Worm (Caenorhabditis elegans) whole organism, L1 larva: ENCODE data around the gene srh-300.

ENCODE experiments used
- C16A3.4 ChIP-seq: fragments of 150-350 bp; optimal IDR thresholded peaks from 2 replicates; lab custom pipeline; 2014; ENCODE audit warnings: missing biosample characterization, missing genetic modification characterization
- F16B12.6 ChIP-seq: fragments of 150-350 bp; optimal IDR thresholded peaks from 2 replicates; lab custom pipeline; 2014; ENCODE audit warnings: missing biosample characterization, missing genetic modification characterization
- aly-2 ChIP-seq: fragments of 150-350 bp; optimal IDR thresholded peaks from 2 replicates; lab custom pipeline; 2014; ENCODE audit warnings: missing biosample characterization, missing genetic modification characterization
- ama-1 ChIP-seq: fragments of 150-350 bp; optimal IDR thresholded peaks from 2 replicates; lab custom pipeline; 2014
- blmp-1 ChIP-seq: fragments of 150-350 bp; optimal IDR thresholded peaks from 2 replicates; lab custom pipeline; 2014; ENCODE audit warnings: missing biosample characterization, missing genetic modification characterization
- ceh-90 ChIP-seq: sonication (generic microtip); optimal IDR thresholded peaks from 2 replicates; lab custom pipeline; 2016; ENCODE audit warnings: missing genetic modification characterization, missing compliant biosample characterization
- dpl-1 ChIP-seq, 3 experiments: fragments of 150-350 bp in 2 of 3; sonication (generic microtip) in 1 of 3; optimal IDR thresholded peaks; 2 replicates each; lab custom pipeline; 2014 to 2017; ENCODE audit warnings: missing biosample characterization in 3 of 3, missing genetic modification characterization in 3 of 3, missing genetic modification reagents in 3 of 3
- dsc-1 ChIP-seq: sonication (generic microtip); optimal IDR thresholded peaks from 2 replicates; lab custom pipeline; 2016; ENCODE audit warnings: mild to moderate bottlenecking, missing genetic modification characterization, missing compliant biosample characterization
- efl-1 ChIP-seq, 4 experiments: fragments of 150-350 bp; optimal IDR thresholded peaks in 3 of 4; peaks in 1 of 4; 1 replicate in 1 of 4; 2 replicates in 3 of 4; lab custom pipeline; 2014; ENCODE audit warnings: missing biosample characterization in 2 of 4, missing genetic modification characterization in 2 of 4, missing genetic modification reagents in 2 of 4
- egl-27 ChIP-seq, 2 experiments: fragments of 150-350 bp in 1 of 2; sonication (generic microtip); optimal IDR thresholded peaks; 3 replicates each; lab custom pipeline; 2017 to 2018; ENCODE audit warnings: missing biosample characterization in 2 of 2, missing genetic modification characterization in 2 of 2, missing genetic modification reagents in 2 of 2
- fkh-10 ChIP-seq: sonication (generic microtip); optimal IDR thresholded peaks from 2 replicates; lab custom pipeline; 2017; ENCODE audit warnings: missing biosample characterization, missing genetic modification reagents, missing genetic modification characterization
- fkh-4 ChIP-seq: sonication (generic microtip); optimal IDR thresholded peaks from 2 replicates; lab custom pipeline; 2016; ENCODE audit warnings: missing compliant biosample characterization, missing genetic modification characterization, borderline replicate concordance
- fkh-8 ChIP-seq: sonication (generic microtip); optimal IDR thresholded peaks from 2 replicates; lab custom pipeline; 2016; ENCODE audit warnings: mild to moderate bottlenecking, missing genetic modification characterization, missing compliant biosample characterization
- hlh-17 ChIP-seq: fragments of 200-800 bp; sonication (Bioruptor generic); optimal IDR thresholded peaks from 2 replicates; lab custom pipeline; 2018; ENCODE audit warnings: missing genetic modification characterization, mild to moderate bottlenecking, missing compliant biosample characterization, moderate library complexity, borderline replicate concordance
- hlh-4 ChIP-seq: sonication (generic microtip); optimal IDR thresholded peaks from 2 replicates; lab custom pipeline; 2016; ENCODE audit warnings: mild to moderate bottlenecking, missing genetic modification characterization, missing compliant biosample characterization
- hpl-2 ChIP-seq: fragments of 150-350 bp; optimal IDR thresholded peaks from 2 replicates; lab custom pipeline; 2014; ENCODE audit warnings: missing biosample characterization, missing genetic modification reagents, missing genetic modification characterization
- irx-1 ChIP-seq: sonication (generic microtip); optimal IDR thresholded peaks from 2 replicates; lab custom pipeline; 2016; ENCODE audit warnings: missing genetic modification characterization, missing compliant biosample characterization
- jun-1 ChIP-seq: fragments of 150-350 bp; optimal IDR thresholded peaks from 2 replicates; lab custom pipeline; 2014; ENCODE audit warnings: missing biosample characterization, missing genetic modification reagents, missing genetic modification characterization
- lin-15B ChIP-seq: fragments of 150-350 bp; sonication (generic microtip); optimal IDR thresholded peaks from 3 replicates; lab custom pipeline; 2014; ENCODE audit warnings: missing biosample characterization, missing genetic modification characterization
- lin-35 ChIP-seq, 2 experiments: fragments of 150-350 bp; optimal IDR thresholded peaks; 2 replicates each; lab custom pipeline; 2014; ENCODE audit warnings: missing biosample characterization in 2 of 2, missing genetic modification characterization in 2 of 2, missing genetic modification reagents in 2 of 2
- lir-3 ChIP-seq: sonication (generic microtip); optimal IDR thresholded peaks from 2 replicates; lab custom pipeline; 2016; ENCODE audit warnings: mild to moderate bottlenecking, missing genetic modification characterization, moderate library complexity, missing compliant biosample characterization; ENCODE audit not compliant: poor library complexity
- mef-2 ChIP-seq: fragments of 150-350 bp; optimal IDR thresholded peaks from 2 replicates; lab custom pipeline; 2014; ENCODE audit warnings: missing biosample characterization, missing genetic modification characterization
- nhr-19 ChIP-seq: fragments of 200-800 bp; sonication (Bioruptor generic); conservative IDR thresholded peaks from 2 replicates; pipeline ENCODE4 v1.3.6; 2022; ENCODE audit warnings: missing genetic modification characterization, missing compliant biosample characterization
- nhr-237 ChIP-seq: fragments of 150-350 bp; optimal IDR thresholded peaks from 2 replicates; lab custom pipeline; 2014; ENCODE audit warnings: missing biosample characterization, missing genetic modification characterization
- nhr-28 ChIP-seq: fragments of 150-350 bp; optimal IDR thresholded peaks from 2 replicates; lab custom pipeline; 2014; ENCODE audit warnings: missing biosample characterization, missing genetic modification characterization
- nhr-47 ChIP-seq: sonication (generic microtip); optimal IDR thresholded peaks from 2 replicates; lab custom pipeline; 2016; ENCODE audit warnings: mild to moderate bottlenecking, missing genetic modification characterization, moderate library complexity, missing compliant biosample characterization
- nhr-71 ChIP-seq: sonication (generic microtip); optimal IDR thresholded peaks from 2 replicates; lab custom pipeline; 2016; ENCODE audit warnings: mild to moderate bottlenecking, missing genetic modification characterization, moderate library complexity, missing compliant biosample characterization
- nhr-84 ChIP-seq: sonication (generic microtip); optimal IDR thresholded peaks from 2 replicates; lab custom pipeline; 2017; ENCODE audit warnings: missing biosample characterization, missing genetic modification characterization
- nhr-85 ChIP-seq: sonication (generic microtip); peaks from one replicate; lab custom pipeline; 2016; ENCODE audit warnings: missing genetic modification characterization, inconsistent platforms, missing compliant biosample characterization
- nhr-90 ChIP-seq: sonication (generic microtip); optimal IDR thresholded peaks from 2 replicates; lab custom pipeline; 2016; ENCODE audit warnings: mild to moderate bottlenecking, missing genetic modification characterization, missing compliant biosample characterization; ENCODE audit not compliant: poor library complexity
- pag-3 ChIP-seq: sonication (generic microtip); optimal IDR thresholded peaks from 2 replicates; lab custom pipeline; 2017; ENCODE audit warnings: missing genetic modification characterization, mild to moderate bottlenecking, missing compliant biosample characterization, antibody characterized with exemption, borderline replicate concordance; ENCODE audit not compliant: insufficient read depth
- pqm-1 ChIP-seq: sonication (generic microtip); optimal IDR thresholded peaks from 3 replicates; lab custom pipeline; 2017; ENCODE audit warnings: missing biosample characterization, missing genetic modification characterization
- rnt-1 ChIP-seq: sonication (generic microtip); optimal IDR thresholded peaks from 2 replicates; lab custom pipeline; 2016; ENCODE audit warnings: mild to moderate bottlenecking, missing genetic modification characterization, moderate library complexity, missing compliant biosample characterization
- skn-1 ChIP-seq: fragments of 150-350 bp; optimal IDR thresholded peaks from 2 replicates; lab custom pipeline; 2014; ENCODE audit warnings: missing biosample characterization, missing genetic modification characterization
- snpc-4 ChIP-seq: fragments of 150-350 bp; optimal IDR thresholded peaks from 2 replicates; lab custom pipeline; 2014; ENCODE audit warnings: missing biosample characterization, missing genetic modification characterization
- snu-23 ChIP-seq: sonication (generic microtip); optimal IDR thresholded peaks from 2 replicates; lab custom pipeline; 2016; ENCODE audit warnings: missing genetic modification characterization, missing compliant biosample characterization
- sox-4 ChIP-seq: sonication (generic microtip); optimal IDR thresholded peaks from 2 replicates; lab custom pipeline; 2016; ENCODE audit warnings: missing genetic modification characterization, missing compliant biosample characterization
- sptf-1 ChIP-seq: fragments of 150-350 bp; optimal IDR thresholded peaks from 2 replicates; lab custom pipeline; 2014; ENCODE audit warnings: missing biosample characterization, missing genetic modification characterization
- sup-37 ChIP-seq: fragments of 200-800 bp; sonication (Bioruptor generic); optimal IDR thresholded peaks from 2 replicates; lab custom pipeline; 2018; ENCODE audit warnings: mild to moderate bottlenecking, missing genetic modification characterization, missing compliant biosample characterization
- swsn-7 ChIP-seq: sonication (generic microtip); optimal IDR thresholded peaks from 2 replicates; lab custom pipeline; 2016; ENCODE audit warnings: missing genetic modification characterization, missing compliant biosample characterization
- tbx-2 ChIP-seq: sonication (generic microtip); optimal IDR thresholded peaks from 2 replicates; lab custom pipeline; 2016; ENCODE audit warnings: missing genetic modification characterization, missing compliant biosample characterization
- tlp-1 ChIP-seq: fragments of 150-350 bp; optimal IDR thresholded peaks from 2 replicates; lab custom pipeline; 2014; ENCODE audit warnings: missing biosample characterization, missing genetic modification characterization
- unc-130 ChIP-seq: fragments of 150-350 bp; optimal IDR thresholded peaks from 2 replicates; lab custom pipeline; 2017; ENCODE audit warnings: missing biosample characterization, missing genetic modification characterization, inconsistent platforms
- unc-30 ChIP-seq: sonication (generic microtip); optimal IDR thresholded peaks from 2 replicates; lab custom pipeline; 2017; ENCODE audit warnings: missing biosample characterization, missing genetic modification characterization
- unc-86 ChIP-seq: sonication (generic microtip); optimal IDR thresholded peaks from 2 replicates; lab custom pipeline; 2016; ENCODE audit warnings: missing genetic modification characterization, missing compliant biosample characterization
- vab-15 ChIP-seq: sonication (generic microtip); optimal IDR thresholded peaks from 2 replicates; lab custom pipeline; 2017; ENCODE audit warnings: missing genotype, mild to moderate bottlenecking, missing genetic modification characterization, missing compliant biosample characterization
- xbp-1 ChIP-seq: sonication (generic microtip); optimal IDR thresholded peaks from 2 replicates; lab custom pipeline; 2016; ENCODE audit warnings: missing genetic modification characterization, missing compliant biosample characterization
- zag-1 ChIP-seq: fragments of 150-350 bp; optimal IDR thresholded peaks from 2 replicates; lab custom pipeline; 2014; ENCODE audit warnings: missing biosample characterization, missing genetic modification characterization

Gene srh-300

ce11 chrV:17845370-17845967 is 23.6 kb downstream of the srh-300 start:
- TF ChIP-seq lin-35 (GFP tag; optimal IDR thresholded peaks at IDR 0.05; lab: Kevin White, UChicago) (no peak), nhr-85 (no peak), skn-1 (tag; lab: Kevin White, UChicago) (no peak), mef-2 (tag; lab: Kevin White, UChicago) (no peak), nhr-47 (tag; lab: Kevin White, UChicago) (no peak), snpc-4 (tag; lab: Kevin White, UChicago) (no peak), aly-2 (tag; lab: Kevin White, UChicago) (no peak), unc-30 (no peak), swsn-7 (no peak), vab-15 (tag; lab: Kevin White, UChicago) (no peak), nhr-19 (GFP tag; lab: Robert Waterston, UW) (no peak), tlp-1 (tag; lab: Kevin White, UChicago) (no peak), lir-3 (tag; lab: Kevin White, UChicago) (no peak), zag-1 (tag; lab: Kevin White, UChicago) (no peak)

DNA sequence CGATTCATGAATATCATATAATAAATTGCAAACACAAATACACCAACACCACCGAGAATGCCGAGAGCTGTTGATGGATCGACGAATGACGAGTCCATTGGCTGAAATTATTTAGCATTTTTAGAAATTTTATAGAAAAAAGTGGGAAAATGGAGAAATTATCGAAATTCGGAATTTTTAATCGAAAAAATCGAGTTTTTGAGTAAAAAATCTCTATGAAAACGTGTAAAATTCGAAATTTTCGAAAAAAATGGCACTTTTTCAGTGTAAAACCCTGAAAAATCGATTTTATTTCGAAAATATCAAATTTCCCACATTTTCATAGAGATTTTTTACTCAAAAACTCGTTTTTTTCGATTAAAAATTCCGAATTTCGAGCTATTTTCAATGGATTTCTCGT is 34.0 kb downstream of the srh-300 start, which contains the start of gene tcc-1:
Gene tcc-1 (minus strand): TSS at position 101 of the 400 bp plus-strand sequence.
- TF ChIP-seq dpl-1 (GFP tag; optimal IDR thresholded peaks at IDR 0.05; lab: Kevin White, UChicago), result no peak
- no peak for TF ChIP-seq ama-1 (lab: Kevin White, UChicago)
- no peak for TF ChIP-seq nhr-84 (tag; lab: Kevin White, UChicago)
- no peak for TF ChIP-seq nhr-71 (tag; lab: Kevin White, UChicago)
- no peak for TF ChIP-seq fkh-8 (tag; lab: Kevin White, UChicago)
- no peak for TF ChIP-seq skn-1 (tag; lab: Kevin White, UChicago)
- TF ChIP-seq dsc-1 (tag; lab: Kevin White, UChicago), result no peak
- TF ChIP-seq tbx-2 (tag; lab: Kevin White, UChicago), result no peak
- TF ChIP-seq C16A3.4 (tag; lab: Kevin White, UChicago), result no peak
- TF ChIP-seq lin-35 (GFP tag; optimal IDR thresholded peaks at IDR 0.05; lab: Kevin White, UChicago), result no peak
- no peak for TF ChIP-seq swsn-7
- TF ChIP-seq ceh-90 (tag; lab: Kevin White, UChicago), result no peak
- TF ChIP-seq lin-15B (tag; lab: Kevin White, UChicago), result no peak
- TF ChIP-seq nhr-90 (tag; lab: Kevin White, UChicago), result no peak
- no peak for TF ChIP-seq egl-27 (tag; optimal IDR thresholded peaks at IDR 0.05; lab: Kevin White, UChicago)
- no peak for TF ChIP-seq pqm-1 (tag; lab: Kevin White, UChicago)
- TF ChIP-seq pag-3 (tag; lab: Kevin White, UChicago), result no peak

DNA sequence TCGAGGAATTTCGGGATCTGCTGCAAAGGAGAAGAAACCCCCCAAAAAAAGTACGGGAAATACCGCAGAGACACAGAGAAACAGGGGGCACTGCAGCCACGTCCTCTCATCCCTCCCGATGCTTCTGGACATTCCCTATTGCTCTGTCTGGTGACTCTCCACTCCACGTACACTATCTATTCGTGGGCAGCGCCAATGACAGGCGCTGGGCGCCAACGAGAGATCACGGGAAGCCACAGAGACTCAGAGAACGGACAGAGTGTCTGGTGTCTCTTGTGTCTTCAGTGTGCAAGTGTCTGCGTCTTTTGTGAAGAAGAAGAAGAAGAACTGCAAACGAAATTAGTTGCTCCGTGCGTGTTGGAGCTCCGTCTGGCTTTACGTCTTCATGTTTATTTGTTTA is 36.0 kb downstream of the srh-300 start:
- no peak for TF ChIP-seq hlh-17 (GFP tag; lab: Kevin White, UChicago)
- no peak for TF ChIP-seq skn-1 (tag; lab: Kevin White, UChicago)
- TF ChIP-seq hlh-4 (tag; lab: Kevin White, UChicago), result no peak
- TF ChIP-seq lin-15B (tag; lab: Kevin White, UChicago), result peak; percentile 62
- peak; percentile 19 for TF ChIP-seq sox-4 (tag; lab: Kevin White, UChicago)
- peak; percentile 18 for TF ChIP-seq F16B12.6 (tag; lab: Kevin White, UChicago)
- TF ChIP-seq efl-1 (optimal IDR thresholded peaks at IDR 0.05; lab: Kevin White, UChicago), result peak; percentile 82 to 95
- TF ChIP-seq efl-1 (GFP tag; optimal IDR thresholded peaks at IDR 0.05 in 1 of 2; lab: Kevin White, UChicago), result peak; percentile 60 to 96
- TF ChIP-seq fkh-4 (tag; lab: Kevin White, UChicago), result no peak
- peak; percentile 63 for TF ChIP-seq irx-1 (tag; lab: Kevin White, UChicago)
- TF ChIP-seq nhr-85, result peak; percentile 77
- TF ChIP-seq jun-1 (tag; lab: Kevin White, UChicago), result peak; percentile 24
- TF ChIP-seq unc-86 (tag; lab: Kevin White, UChicago), result peak; percentile 89
- TF ChIP-seq xbp-1 (tag; lab: Kevin White, UChicago), result peak; percentile 73
- TF ChIP-seq fkh-10 (GFP tag; lab: Kevin White, UChicago), result peak; percentile 47
- no peak for TF ChIP-seq nhr-28
- peak; percentile 75 for TF ChIP-seq nhr-19 (GFP tag; lab: Robert Waterston, UW)
- no peak for TF ChIP-seq sptf-1 (tag; lab: Kevin White, UChicago)
- TF ChIP-seq hpl-2 (GFP tag; lab: Kevin White, UChicago), result no peak
- TF ChIP-seq sup-37 (GFP tag; lab: Kevin White, UChicago), result peak; percentile 3
- no peak for TF ChIP-seq pqm-1 (tag; lab: Kevin White, UChicago)
- TF ChIP-seq unc-130, result no peak
- TF ChIP-seq swsn-7, result peak; percentile 91
- TF ChIP-seq nhr-237 (tag; lab: Kevin White, UChicago), result peak; percentile 80
- peak; percentile 92 for TF ChIP-seq nhr-47 (tag; lab: Kevin White, UChicago)
- peak; percentile 64 for TF ChIP-seq mef-2 (tag; lab: Kevin White, UChicago)
- peak; percentile 13 for TF ChIP-seq blmp-1 (tag; lab: Kevin White, UChicago)
- TF ChIP-seq snu-23 (GFP tag; lab: Kevin White, UChicago), result peak; percentile 93
- no peak for TF ChIP-seq rnt-1 (tag; lab: Kevin White, UChicago)
